Worm (Caenorhabditis elegans) whole organism, L3 larva: ENCODE data around the gene picd-1.

Experiments used
- R02D3.7 ChIP-seq: fragments of 150-350 bp; optimal IDR thresholded peaks from 2 replicates; lab custom pipeline; 2014; ENCODE audit warnings: missing biosample characterization, missing genetic modification characterization
- ama-1 ChIP-seq: fragments of 150-350 bp; optimal IDR thresholded peaks from 2 replicates; lab custom pipeline; 2018
- ceh-9 ChIP-seq: sonication (generic microtip); optimal IDR thresholded peaks from 2 replicates; lab custom pipeline; 2018; ENCODE audit warnings: missing biosample characterization, missing genetic modification characterization
- elt-3 ChIP-seq, 3 experiments: fragments of 150-350 bp in 1 of 3; sonication (generic microtip) in 2 of 3; optimal IDR thresholded peaks; 2 replicates in 2 of 3; 4 replicates in 1 of 3; lab custom pipeline; 2014 to 2017; ENCODE audit warnings: missing biosample characterization in 3 of 3, missing genetic modification characterization in 3 of 3
- fkh-10 ChIP-seq: sonication (generic microtip); optimal IDR thresholded peaks from 2 replicates; lab custom pipeline; 2017; ENCODE audit warnings: missing biosample characterization, missing genetic modification reagents, missing genetic modification characterization
- lin-39 ChIP-seq: fragments of 150-350 bp; optimal IDR thresholded peaks from 2 replicates; lab custom pipeline; 2018; ENCODE audit warnings: missing biosample characterization, missing genetic modification reagents, missing genetic modification characterization
- nhr-237 ChIP-seq: fragments of 150-350 bp; optimal IDR thresholded peaks from 2 replicates; lab custom pipeline; 2014; ENCODE audit warnings: missing biosample characterization, missing genetic modification characterization
- unc-62 ChIP-seq: fragments of 150-350 bp; sonication (generic microtip); optimal IDR thresholded peaks from 4 replicates; lab custom pipeline; 2014; ENCODE audit warnings: missing biosample characterization, missing genetic modification reagents, missing genetic modification characterization
- ztf-11 ChIP-seq: fragments of 150-350 bp; optimal IDR thresholded peaks from 2 replicates; lab custom pipeline; 2014; ENCODE audit warnings: missing biosample characterization, missing genetic modification characterization

DNA sequence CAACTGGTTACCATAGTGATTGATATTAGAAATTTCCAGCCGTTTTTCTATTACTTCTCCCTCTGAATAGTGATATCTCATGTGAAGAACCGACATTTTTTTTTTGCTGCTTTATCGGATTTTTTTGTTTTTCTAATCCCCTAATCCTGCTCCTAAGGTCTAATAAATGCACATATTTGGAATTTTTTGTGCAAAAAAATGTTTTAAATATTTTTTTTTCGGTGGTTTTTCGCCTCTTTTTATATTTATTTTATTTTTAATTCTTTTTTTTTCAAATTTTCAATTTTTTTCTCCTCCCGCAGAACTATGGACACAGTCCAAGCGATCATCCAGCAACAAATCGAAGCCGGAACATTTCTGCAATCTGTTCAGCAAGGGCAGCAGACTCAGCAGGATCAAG is 62.1 kb downstream of the picd-1 start, which contains the start of gene Y108G3AL.2:
- no peak for TF ChIP-seq nhr-237 (tag; lab: Kevin White, UChicago)
- no peak for TF ChIP-seq R02D3.7 (tag; lab: Kevin White, UChicago)
- TF ChIP-seq ama-1, result no peak
- TF ChIP-seq unc-62 (GFP tag; lab: Kevin White, UChicago), result no peak
- no peak for TF ChIP-seq ztf-11 (tag; lab: Kevin White, UChicago)
- no peak for TF ChIP-seq fkh-10 (GFP tag; lab: Kevin White, UChicago)
- TF ChIP-seq elt-3 (tag; optimal IDR thresholded peaks at IDR 0.05; lab: Kevin White, UChicago), result no peak
- no peak for TF ChIP-seq ceh-9 (tag; lab: Kevin White, UChicago)
- TF ChIP-seq lin-39, result no peak
